Fruit fly (Drosophila melanogaster) whole organism, embryonic: Measurements from ENCODE around the gene CG13995.

ENCODE experiments used
- Abd-B ChIP-seq: fragments of 200-800 bp; sonication (Bioruptor generic); optimal IDR thresholded peaks from 2 replicates; lab custom pipeline; 2018; ENCODE audit warnings: missing biosample characterization, mild to moderate bottlenecking, missing genetic modification characterization, moderate library complexity
- Adf1 ChIP-seq: fragments of 200-800 bp; sonication (Bioruptor generic); IDR thresholded peaks from 2 replicates; pipeline ENCODE4 v1.3.6; 2022; ENCODE audit warnings: missing biosample characterization, missing genetic modification characterization
- Atf6 ChIP-seq: fragments of 200-800 bp; sonication (Bioruptor generic); IDR thresholded peaks from 2 replicates; pipeline ENCODE4 v1.3.6; 2022; ENCODE audit warnings: missing biosample characterization, missing genetic modification characterization
- CG10959 ChIP-seq: fragments of 200-800 bp; sonication (Bioruptor generic); IDR thresholded peaks from 2 replicates; pipeline ENCODE4 v1.3.6; 2022; ENCODE audit warnings: missing biosample characterization, missing genetic modification characterization
- CG11504 ChIP-seq: fragments of 200-800 bp; sonication (Bioruptor generic); optimal IDR thresholded peaks from 3 replicates; lab custom pipeline; 2019; ENCODE audit warnings: missing biosample characterization, mild to moderate bottlenecking, missing genetic modification characterization, moderate library complexity
- CG14860 ChIP-seq: fragments of 200-800 bp; sonication (Bioruptor generic); IDR thresholded peaks from 3 replicates; pipeline ENCODE4 v1.3.6; 2022; ENCODE audit warnings: missing biosample characterization, missing genetic modification characterization; ENCODE audit not compliant: partially characterized antibody
- CG15269 ChIP-seq: fragments of 200-800 bp; sonication (Bioruptor generic); optimal IDR thresholded peaks from 2 replicates; lab custom pipeline; 2018; ENCODE audit warnings: missing biosample characterization, mild to moderate bottlenecking, missing genetic modification characterization, moderate library complexity
- CG2202 ChIP-seq: fragments of 200-800 bp; sonication (Bioruptor generic); optimal IDR thresholded peaks from 2 replicates; lab custom pipeline; 2018; ENCODE audit warnings: missing biosample characterization, mild to moderate bottlenecking, missing genetic modification characterization
- CG31441 ChIP-seq: fragments of 200-800 bp; sonication (Bioruptor generic); IDR thresholded peaks from 2 replicates; pipeline ENCODE4 v1.3.6; 2022; ENCODE audit warnings: missing biosample characterization, missing genetic modification characterization
- CG32532 ChIP-seq: fragments of 200-800 bp; sonication (Bioruptor generic); IDR thresholded peaks from 2 replicates; pipeline ENCODE4 v1.3.6; 2022; ENCODE audit warnings: missing biosample characterization, missing genetic modification characterization
- CG42726 ChIP-seq: fragments of 200-800 bp; sonication (Bioruptor generic); IDR thresholded peaks from 2 replicates; pipeline ENCODE4 v1.3.6; 2022; ENCODE audit warnings: missing biosample characterization, missing genetic modification characterization; ENCODE audit not compliant: partially characterized antibody
- CG4328 ChIP-seq: fragments of 200-800 bp; sonication (Bioruptor generic); optimal IDR thresholded peaks from 3 replicates; lab custom pipeline; 2017; ENCODE audit warnings: missing biosample characterization, missing genetic modification reagents, missing genetic modification characterization
- CG4360 ChIP-seq: fragments of 200-800 bp; sonication (Bioruptor generic); IDR thresholded peaks from 2 replicates; pipeline ENCODE4 v1.3.6; 2022; ENCODE audit warnings: missing biosample characterization, missing genetic modification characterization
- CG4404 ChIP-seq: fragments of 200-800 bp; sonication (Bioruptor generic); IDR thresholded peaks from 2 replicates; pipeline ENCODE4 v1.3.6; 2022; ENCODE audit warnings: missing biosample characterization, missing genetic modification characterization
- CG4707 ChIP-seq: fragments of 200-800 bp; sonication (Bioruptor generic); optimal IDR thresholded peaks from 2 replicates; lab custom pipeline; 2018; ENCODE audit warnings: missing biosample characterization, mild to moderate bottlenecking, missing genetic modification characterization, moderate library complexity
- CG4730 ChIP-seq: fragments of 200-800 bp; sonication (Bioruptor generic); IDR thresholded peaks from 2 replicates; pipeline ENCODE4 v1.3.6; 2022; ENCODE audit warnings: missing biosample characterization, missing genetic modification characterization
- CG5245 ChIP-seq: fragments of 200-800 bp; sonication (Bioruptor generic); optimal IDR thresholded peaks from 3 replicates; lab custom pipeline; 2016; ENCODE audit warnings: missing biosample characterization, missing genetic modification characterization
- CG7963 ChIP-seq: fragments of 200-800 bp; sonication (Bioruptor generic); IDR thresholded peaks from 3 replicates; pipeline ENCODE4 v1.3.6; 2022; ENCODE audit warnings: missing biosample characterization, missing genetic modification characterization; ENCODE audit not compliant: partially characterized antibody
- CG9817 ChIP-seq: fragments of 200-800 bp; sonication (Bioruptor generic); optimal IDR thresholded peaks from 2 replicates; lab custom pipeline; 2018; ENCODE audit warnings: missing biosample characterization, mild to moderate bottlenecking, missing genetic modification characterization, moderate library complexity
- Deaf1 ChIP-seq: fragments of 200-800 bp; optimal IDR thresholded peaks from 3 replicates; lab custom pipeline; 2019; ENCODE audit warnings: missing biosample characterization, mild to moderate bottlenecking, missing genetic modification characterization, moderate library complexity
- Dfd ChIP-seq, 2 experiments: fragments of >200 bp; optimal IDR thresholded peaks; 2 replicates each; lab custom pipeline; 2017; ENCODE audit warnings: missing biosample characterization in 2 of 2, missing genetic modification characterization in 2 of 2
- Doc3 ChIP-seq: fragments of 200-800 bp; sonication (Bioruptor generic); IDR thresholded peaks from 3 replicates; pipeline ENCODE4 v1.3.6; 2022; ENCODE audit warnings: missing biosample characterization, missing genetic modification characterization; ENCODE audit not compliant: partially characterized antibody
- Hr78 ChIP-seq, 2 experiments: fragments of 200-800 bp in 1 of 2; fragments of >200 bp in 1 of 2; sonication (Bioruptor generic) in 1 of 2; optimal IDR thresholded peaks; 2 replicates each; lab custom pipeline; 2017 to 2019; ENCODE audit warnings: missing biosample characterization in 2 of 2, missing genetic modification characterization in 2 of 2, mild to moderate bottlenecking in 1 of 2, moderate library complexity in 1 of 2
- Sox100B ChIP-seq: fragments of 200-800 bp; sonication (Bioruptor generic); optimal IDR thresholded peaks from 3 replicates; lab custom pipeline; 2018; ENCODE audit warnings: missing biosample characterization, mild to moderate bottlenecking, missing genetic modification characterization
- Xrp1 ChIP-seq: fragments of 200-800 bp; sonication (Bioruptor generic); IDR thresholded peaks from 2 replicates; pipeline ENCODE4 v1.3.6; 2022; ENCODE audit warnings: missing biosample characterization, missing genetic modification characterization
- ase ChIP-seq: fragments of 200-800 bp; sonication (Bioruptor generic); IDR thresholded peaks from 3 replicates; pipeline ENCODE4 v1.3.6; 2022; ENCODE audit warnings: missing biosample characterization, missing genetic modification characterization
- cg ChIP-seq: fragments of 200-800 bp; sonication (Bioruptor generic); optimal IDR thresholded peaks from 3 replicates; lab custom pipeline; 2019; ENCODE audit warnings: missing biosample characterization, mild to moderate bottlenecking, missing genetic modification characterization, moderate library complexity
- ci ChIP-seq: fragments of 200-800 bp; sonication (Bioruptor generic); IDR thresholded peaks from 3 replicates; pipeline ENCODE4 v1.3.6; 2022; ENCODE audit warnings: missing biosample characterization, missing genetic modification characterization
- crol ChIP-seq: fragments of 200-800 bp; sonication (Bioruptor generic); IDR thresholded peaks from 2 replicates; pipeline ENCODE4 v1.3.6; 2022; ENCODE audit warnings: missing biosample characterization, missing genetic modification characterization
- crp ChIP-seq, 2 experiments: fragments of 200-800 bp; sonication (Bioruptor generic); optimal IDR thresholded peaks; 2 replicates in 1 of 2; 3 replicates in 1 of 2; lab custom pipeline; 2017; ENCODE audit warnings: missing biosample characterization in 2 of 2, missing genetic modification characterization in 2 of 2, mild to moderate bottlenecking in 1 of 2, moderate library complexity in 1 of 2
- dan ChIP-seq: fragments of 200-800 bp; sonication (Bioruptor generic); IDR thresholded peaks from 2 replicates; pipeline ENCODE4 v1.3.6; 2022; ENCODE audit warnings: missing biosample characterization, missing genetic modification characterization
- ewg ChIP-seq: fragments of 200-800 bp; sonication (Bioruptor generic); optimal IDR thresholded peaks from 3 replicates; lab custom pipeline; 2017; ENCODE audit warnings: mild to moderate bottlenecking, missing biosample characterization, missing genetic modification reagents, missing genetic modification characterization
- eyg ChIP-seq: fragments of 200-800 bp; sonication (Bioruptor generic); optimal IDR thresholded peaks from 3 replicates; lab custom pipeline; 2016; ENCODE audit warnings: missing biosample characterization, missing genetic modification characterization
- grau ChIP-seq: fragments of 200-800 bp; optimal IDR thresholded peaks from 3 replicates; lab custom pipeline; 2019; ENCODE audit warnings: missing biosample characterization, mild to moderate bottlenecking, missing genetic modification characterization, moderate library complexity
- jigr1 ChIP-seq: fragments of 200-800 bp; sonication (Bioruptor generic); IDR thresholded peaks from 3 replicates; pipeline ENCODE4 v1.3.6; 2022; ENCODE audit warnings: missing biosample characterization, missing genetic modification characterization
- kay ChIP-seq: fragments of 200-800 bp; sonication (Bioruptor generic); optimal IDR thresholded peaks from 2 replicates; lab custom pipeline; 2016; ENCODE audit warnings: missing biosample characterization, missing genetic modification characterization
- klu ChIP-seq: fragments of 200-800 bp; sonication (Bioruptor generic); IDR thresholded peaks from 2 replicates; pipeline ENCODE4 v1.3.6; 2022; ENCODE audit warnings: missing biosample characterization, missing genetic modification characterization
- lab ChIP-seq: fragments of 200-800 bp; sonication (Bioruptor generic); optimal IDR thresholded peaks from 3 replicates; lab custom pipeline; 2017; ENCODE audit warnings: missing biosample characterization, missing genetic modification characterization, mild to moderate bottlenecking, moderate library complexity, missing genetic modification reagents
- lmd ChIP-seq: fragments of 200-800 bp; sonication (Bioruptor generic); IDR thresholded peaks from 2 replicates; pipeline ENCODE4 v1.3.6; 2022; ENCODE audit warnings: missing biosample characterization, missing genetic modification characterization
- lov ChIP-seq, 2 experiments: fragments of 200-800 bp in 1 of 2; fragments of >200 bp in 1 of 2; sonication (Bioruptor generic) in 1 of 2; IDR thresholded peaks in 1 of 2; optimal IDR thresholded peaks in 1 of 2; 2 replicates in 1 of 2; 3 replicates in 1 of 2; pipeline versions ENCODE4 v1.3.6 to Lab custom; 2017 to 2022; ENCODE audit warnings: missing biosample characterization in 1 of 2, missing genetic modification characterization in 1 of 2
- maf-S ChIP-seq: fragments of 200-800 bp; sonication (Bioruptor generic); optimal IDR thresholded peaks from 2 replicates; lab custom pipeline; 2016; ENCODE audit warnings: missing biosample characterization, missing genetic modification characterization
- nom ChIP-seq: fragments of 200-800 bp; sonication (Bioruptor generic); optimal IDR thresholded peaks from 2 replicates; lab custom pipeline; 2017; ENCODE audit warnings: missing biosample characterization, missing genetic modification characterization, mild to moderate bottlenecking, moderate library complexity, missing genetic modification reagents
- otp ChIP-seq: fragments of 200-800 bp; sonication (Bioruptor generic); IDR thresholded peaks from 3 replicates; pipeline ENCODE4, ENCODE4 v1.3.6; 2022; ENCODE audit warnings: missing biosample characterization, missing genetic modification characterization
- peb ChIP-seq: fragments of 200-800 bp; sonication (Bioruptor generic); IDR thresholded peaks from 2 replicates; pipeline ENCODE4 v1.3.6; 2022; ENCODE audit warnings: missing biosample characterization, missing genetic modification characterization
- row ChIP-seq: fragments of 200-800 bp; sonication (Bioruptor generic); IDR thresholded peaks from 3 replicates; pipeline ENCODE4 v1.3.6; 2022; ENCODE audit warnings: missing biosample characterization, missing genetic modification characterization
- sna ChIP-seq: fragments of 200-800 bp; sonication (Bioruptor generic); IDR thresholded peaks from 2 replicates; pipeline ENCODE4 v1.3.6; 2022; ENCODE audit warnings: missing biosample characterization, missing genetic modification characterization; ENCODE audit not compliant: partially characterized antibody
- so ChIP-seq: fragments of 200-800 bp; sonication (Bioruptor generic); IDR thresholded peaks from 3 replicates; pipeline ENCODE4 v1.3.6; 2022; ENCODE audit warnings: missing biosample characterization, missing genetic modification characterization
- tin ChIP-seq: fragments of 200-800 bp; sonication (Bioruptor generic); optimal IDR thresholded peaks from 3 replicates; lab custom pipeline; 2016; ENCODE audit warnings: missing biosample characterization, missing genetic modification characterization
- trh ChIP-seq: fragments of 200-800 bp; sonication (Bioruptor generic); optimal IDR thresholded peaks from 2 replicates; lab custom pipeline; 2016; ENCODE audit warnings: missing biosample characterization, missing genetic modification characterization

Gene CG13995

dm6 chr2L:6081134-6081832 lies 27.2 kb downstream of the CG13995 start (continued):
- no peak for TF ChIP-seq CG11504 (tag; lab: Kevin White, UChicago)
- 0 out of 2 replicates have a peak, but pooled peaks have one; percentile 20 for TF ChIP-seq Xrp1
- no peak for TF ChIP-seq crp (GFP tag; optimal IDR thresholded peaks at IDR 0.05; lab: Kevin White, UChicago)
- no peak for TF ChIP-seq peb (GFP tag; lab: Robert Waterston, UW)
- no peak for TF ChIP-seq CG14860
- no peak for TF ChIP-seq kay (GFP tag; lab: Kevin White, UChicago)
- peak; percentile 72 for TF ChIP-seq ewg (GFP tag; lab: Kevin White, UChicago)
- no peak for TF ChIP-seq ci (GFP tag; lab: Robert Waterston, UW)
- TF ChIP-seq CG32532: no peak
- TF ChIP-seq Atf6 (GFP tag; lab: Robert Waterston, UW): no peak
- peak; percentile 100 for TF ChIP-seq CG42726
- no peak for TF ChIP-seq Hr78 (GFP tag; optimal IDR thresholded peaks at IDR 0.05; lab: Kevin White, UChicago)
- no peak for TF ChIP-seq lab
- no peak for TF ChIP-seq sna (GFP tag; lab: Robert Waterston, UW)
- no peak for TF ChIP-seq Sox100B (GFP tag; lab: Kevin White, UChicago)
- TF ChIP-seq Adf1: peak; percentile 53; the same call in 1 of the 2 replicates
- peak; percentile 50; the same call in 1 of the 2 replicates for TF ChIP-seq CG4360
- no peak for TF ChIP-seq CG7963
- no peak for TF ChIP-seq maf-S (GFP tag; lab: Kevin White, UChicago)
- no peak for TF ChIP-seq CG2202 (tag; lab: Kevin White, UChicago)
- TF ChIP-seq eyg (GFP tag; lab: Kevin White, UChicago): no peak
- no peak for TF ChIP-seq CG10959 (GFP tag; lab: Robert Waterston, UW)
- TF ChIP-seq grau (tag; lab: Kevin White, UChicago): no peak
- no peak for TF ChIP-seq row (GFP tag; lab: Robert Waterston, UW)
- TF ChIP-seq CG4404 (GFP tag; lab: Robert Waterston, UW): no peak
- TF ChIP-seq nom (GFP tag; lab: Kevin White, UChicago): no peak
- no peak for TF ChIP-seq CG5245 (GFP tag; lab: Kevin White, UChicago)
- no peak for TF ChIP-seq lov (optimal IDR thresholded peaks at IDR 0.05; lab: Kevin White, UChicago)
- no peak for TF ChIP-seq lov (GFP tag; IDR thresholded peaks at IDR 0.05; lab: Robert Waterston, UW)
- no peak for TF ChIP-seq klu (GFP tag; lab: Robert Waterston, UW)
- no peak for TF ChIP-seq trh (GFP tag; lab: Kevin White, UChicago)
- TF ChIP-seq CG4328 (GFP tag; lab: Kevin White, UChicago): no peak
- no peak for TF ChIP-seq otp (GFP tag; lab: Robert Waterston, UW)
- no peak for TF ChIP-seq Dfd (GFP tag; optimal IDR thresholded peaks at IDR 0.05; lab: Kevin White, UChicago)
- TF ChIP-seq crol (GFP tag; lab: Robert Waterston, UW): peak; percentile 45; the same call in 1 of the 2 replicates
- no peak for TF ChIP-seq Doc3
- TF ChIP-seq ase (GFP tag; lab: Robert Waterston, UW): no peak
- TF ChIP-seq so (GFP tag; lab: Robert Waterston, UW): no peak
- peak; percentile 27 for TF ChIP-seq cg
- TF ChIP-seq CG9817 (tag; lab: Kevin White, UChicago): no peak
- TF ChIP-seq dan (GFP tag; lab: Robert Waterston, UW): no peak
- TF ChIP-seq CG15269 (tag; lab: Kevin White, UChicago): no peak
- no peak for TF ChIP-seq lmd (GFP tag; lab: Robert Waterston, UW)
- no peak for TF ChIP-seq jigr1 (GFP tag; lab: Robert Waterston, UW)
- no peak for TF ChIP-seq CG4730 (GFP tag; lab: Robert Waterston, UW)
- no peak for TF ChIP-seq tin (GFP tag; lab: Kevin White, UChicago)
- no peak for TF ChIP-seq Abd-B (GFP tag; lab: Kevin White, UChicago)
- TF ChIP-seq CG4707 (GFP tag; lab: Kevin White, UChicago): peak; percentile 21
- TF ChIP-seq CG31441 (GFP tag; lab: Robert Waterston, UW): no peak
- peak; percentile 14 for TF ChIP-seq Deaf1 (tag; lab: Kevin White, UChicago)
